Fruit fly (Drosophila melanogaster) whole organism, embryonic: Measurements from ENCODE around the gene CheB38b.
A peak's percentile ranks its signal among the peaks of the same experiment; 100 is the strongest.

Source experiments
- Ada2b ChIP-seq: fragments of 200-800 bp; sonication (Bioruptor generic); IDR thresholded peaks from 2 replicates; pipeline ENCODE4 v1.3.6; 2022; ENCODE audit warnings: missing biosample characterization, missing genetic modification characterization
- CG10979 ChIP-seq: fragments of 200-800 bp; sonication (Bioruptor generic); optimal IDR thresholded peaks from 2 replicates; lab custom pipeline; 2018; ENCODE audit warnings: missing biosample characterization, mild to moderate bottlenecking, missing genetic modification characterization, moderate library complexity
- CG11456 ChIP-seq: fragments of 200-800 bp; sonication (Bioruptor generic); IDR thresholded peaks from 3 replicates; pipeline ENCODE4 v1.3.6; 2022; ENCODE audit warnings: missing biosample characterization, missing genetic modification characterization
- CG13894 ChIP-seq: fragments of 200-800 bp; sonication (Bioruptor generic); optimal IDR thresholded peaks from 3 replicates; lab custom pipeline; 2018; ENCODE audit warnings: missing biosample characterization, mild to moderate bottlenecking, missing genetic modification characterization, moderate library complexity
- CG15011 ChIP-seq: fragments of 200-800 bp; sonication (Bioruptor generic); optimal IDR thresholded peaks from 3 replicates; lab custom pipeline; 2018; ENCODE audit warnings: missing biosample characterization, mild to moderate bottlenecking, missing genetic modification characterization
- CG15269 ChIP-seq: fragments of 200-800 bp; sonication (Bioruptor generic); optimal IDR thresholded peaks from 2 replicates; lab custom pipeline; 2018; ENCODE audit warnings: missing biosample characterization, mild to moderate bottlenecking, missing genetic modification characterization, moderate library complexity
- CG17359 ChIP-seq: fragments of 200-800 bp; sonication (Bioruptor generic); optimal IDR thresholded peaks from 3 replicates; lab custom pipeline; 2018; ENCODE audit warnings: missing biosample characterization, mild to moderate bottlenecking, missing genetic modification characterization, moderate library complexity
- CG17361 ChIP-seq: fragments of 200-800 bp; sonication (Bioruptor generic); IDR thresholded peaks from 3 replicates; pipeline ENCODE4 v1.3.6; 2022; ENCODE audit warnings: missing biosample characterization, missing genetic modification characterization
- CG17385 ChIP-seq: fragments of 200-800 bp; sonication (Bioruptor generic); optimal IDR thresholded peaks from 3 replicates; lab custom pipeline; 2018; ENCODE audit warnings: missing biosample characterization, mild to moderate bottlenecking, missing genetic modification characterization
- CG18476 ChIP-seq: fragments of 200-800 bp; sonication (Bioruptor generic); optimal IDR thresholded peaks from 2 replicates; lab custom pipeline; 2016; ENCODE audit warnings: missing biosample characterization, mild to moderate bottlenecking, missing genetic modification characterization
- CG31365 ChIP-seq: fragments of 200-800 bp; sonication (Bioruptor generic); optimal IDR thresholded peaks from 2 replicates; lab custom pipeline; 2018; ENCODE audit warnings: missing biosample characterization, mild to moderate bottlenecking, missing genetic modification characterization
- CG31441 ChIP-seq: fragments of 200-800 bp; sonication (Bioruptor generic); IDR thresholded peaks from 2 replicates; pipeline ENCODE4 v1.3.6; 2022; ENCODE audit warnings: missing biosample characterization, missing genetic modification characterization
- CG3838 ChIP-seq: fragments of 200-800 bp; sonication (Bioruptor generic); optimal IDR thresholded peaks from 3 replicates; lab custom pipeline; 2016; ENCODE audit warnings: missing biosample characterization, missing genetic modification characterization
- CG4360 ChIP-seq: fragments of 200-800 bp; sonication (Bioruptor generic); IDR thresholded peaks from 2 replicates; pipeline ENCODE4 v1.3.6; 2022; ENCODE audit warnings: missing biosample characterization, missing genetic modification characterization
- CG6791 ChIP-seq: fragments of 200-800 bp; sonication (Bioruptor generic); IDR thresholded peaks from 3 replicates; pipeline ENCODE4 v1.3.6; 2022; ENCODE audit warnings: missing biosample characterization, missing genetic modification characterization; ENCODE audit not compliant: partially characterized antibody
- CG7839 ChIP-seq: fragments of 200-800 bp; sonication (Bioruptor generic); optimal IDR thresholded peaks from 3 replicates; lab custom pipeline; 2018; ENCODE audit warnings: missing biosample characterization, mild to moderate bottlenecking, missing genetic modification characterization, moderate library complexity
- CG8281 ChIP-seq: fragments of 200-800 bp; sonication (Bioruptor generic); optimal IDR thresholded peaks from 2 replicates; lab custom pipeline; 2018; ENCODE audit warnings: missing biosample characterization, mild to moderate bottlenecking, missing genetic modification characterization, moderate library complexity
- CG8944 ChIP-seq: fragments of 200-800 bp; sonication (Bioruptor generic); optimal IDR thresholded peaks from 3 replicates; lab custom pipeline; 2016; ENCODE audit warnings: missing biosample characterization, missing genetic modification characterization
- CG9817 ChIP-seq: fragments of 200-800 bp; sonication (Bioruptor generic); optimal IDR thresholded peaks from 2 replicates; lab custom pipeline; 2018; ENCODE audit warnings: missing biosample characterization, mild to moderate bottlenecking, missing genetic modification characterization, moderate library complexity
- CTCF ChIP-seq: fragments of 200-800 bp; sonication (Bioruptor generic); optimal IDR thresholded peaks from 2 replicates; lab custom pipeline; 2017; ENCODE audit warnings: missing biosample characterization, mild to moderate bottlenecking, missing genetic modification characterization, moderate library complexity
- Elba2 ChIP-seq: fragments of 200-800 bp; sonication (Bioruptor generic); optimal IDR thresholded peaks from 3 replicates; lab custom pipeline; 2016; ENCODE audit warnings: missing biosample characterization, missing genetic modification characterization
- Fer1 ChIP-seq: fragments of 200-800 bp; sonication (Bioruptor generic); optimal IDR thresholded peaks from 2 replicates; lab custom pipeline; 2017; ENCODE audit warnings: missing biosample characterization, mild to moderate bottlenecking, missing genetic modification characterization
- HLH3B ChIP-seq: fragments of 200-800 bp; sonication (Bioruptor generic); IDR thresholded peaks from 2 replicates; pipeline ENCODE4 v1.3.6; 2022; ENCODE audit warnings: missing biosample characterization, missing genetic modification characterization
- HLH54F ChIP-seq: fragments of 200-800 bp; sonication (Bioruptor generic); optimal IDR thresholded peaks from 3 replicates; lab custom pipeline; 2016; ENCODE audit warnings: missing biosample characterization, missing genetic modification characterization
- HLHmδ ChIP-seq: fragments of 200-800 bp; sonication (Bioruptor generic); optimal IDR thresholded peaks from 2 replicates; lab custom pipeline; 2018; ENCODE audit warnings: missing biosample characterization, mild to moderate bottlenecking, missing genetic modification characterization, moderate library complexity
- Lhr ChIP-seq: fragments of 200-800 bp; sonication (Bioruptor generic); optimal IDR thresholded peaks from 3 replicates; lab custom pipeline; 2017; ENCODE audit warnings: mild to moderate bottlenecking, missing biosample characterization, missing genetic modification reagents, missing genetic modification characterization
- MESR4 ChIP-seq: fragments of 200-800 bp; sonication (Bioruptor generic); optimal IDR thresholded peaks from 2 replicates; lab custom pipeline; 2018; ENCODE audit warnings: missing biosample characterization, mild to moderate bottlenecking, missing genetic modification characterization, moderate library complexity
- Max ChIP-seq: fragments of 200-800 bp; sonication (Bioruptor generic); optimal IDR thresholded peaks from 2 replicates; lab custom pipeline; 2016; ENCODE audit warnings: missing biosample characterization, mild to moderate bottlenecking, missing genetic modification characterization
- Myb ChIP-seq: fragments of 200-800 bp; sonication (Bioruptor generic); optimal IDR thresholded peaks from 2 replicates; lab custom pipeline; 2016; ENCODE audit warnings: missing biosample characterization, missing genetic modification characterization
- Pdp1 ChIP-seq, 2 experiments: fragments of 200-800 bp; sonication (Bioruptor generic); optimal IDR thresholded peaks; 3 replicates each; lab custom pipeline; 2016; ENCODE audit warnings: missing biosample characterization in 2 of 2, missing genetic modification characterization in 2 of 2, mild to moderate bottlenecking in 1 of 2, moderate library complexity in 1 of 2
- Sry-β ChIP-seq: fragments of 200-800 bp; sonication (Bioruptor generic); optimal IDR thresholded peaks from 2 replicates; lab custom pipeline; 2018; ENCODE audit warnings: missing biosample characterization, mild to moderate bottlenecking, missing genetic modification characterization, moderate library complexity
- cg ChIP-seq: fragments of 200-800 bp; sonication (Bioruptor generic); optimal IDR thresholded peaks from 3 replicates; lab custom pipeline; 2019; ENCODE audit warnings: missing biosample characterization, mild to moderate bottlenecking, missing genetic modification characterization, moderate library complexity
- dimm ChIP-seq: fragments of 200-800 bp; sonication (Bioruptor generic); IDR thresholded peaks from 2 replicates; pipeline ENCODE4 v1.3.6; 2022; ENCODE audit warnings: missing biosample characterization, missing genetic modification characterization
- dmrt99B ChIP-seq: fragments of 200-800 bp; sonication (Bioruptor generic); optimal IDR thresholded peaks from 2 replicates; lab custom pipeline; 2018; ENCODE audit warnings: missing biosample characterization, mild to moderate bottlenecking, missing genetic modification characterization, moderate library complexity
- dysf ChIP-seq: fragments of 200-800 bp; sonication (Bioruptor generic); IDR thresholded peaks from 3 replicates; pipeline ENCODE4 v1.3.6; 2022; ENCODE audit warnings: missing biosample characterization, missing genetic modification characterization
- fd64A ChIP-seq: fragments of 200-800 bp; sonication (Bioruptor generic); optimal IDR thresholded peaks from 3 replicates; lab custom pipeline; 2018; ENCODE audit warnings: missing biosample characterization, mild to moderate bottlenecking, missing genetic modification characterization
- gro ChIP-seq: fragments of 200-800 bp; sonication (Bioruptor generic); optimal IDR thresholded peaks from 2 replicates; lab custom pipeline; 2016; ENCODE audit warnings: missing biosample characterization, missing genetic modification characterization
- gt ChIP-seq: fragments of 200-800 bp; sonication (Bioruptor generic); IDR thresholded peaks from 2 replicates; pipeline ENCODE4 v1.3.6; 2022; ENCODE audit warnings: missing biosample characterization, missing genetic modification characterization
- ken ChIP-seq: fragments of 200-800 bp; sonication (Bioruptor generic); IDR thresholded peaks from 3 replicates; pipeline ENCODE4 v1.3.6; 2022; ENCODE audit warnings: missing biosample characterization, missing genetic modification characterization
- mld ChIP-seq: fragments of 200-800 bp; sonication (Bioruptor generic); IDR thresholded peaks from 3 replicates; pipeline ENCODE4 v1.3.6; 2022; ENCODE audit warnings: missing biosample characterization, missing genetic modification characterization; ENCODE audit not compliant: partially characterized antibody
- nerfin-2 ChIP-seq: fragments of 200-800 bp; sonication (Bioruptor generic); IDR thresholded peaks from 2 replicates; pipeline ENCODE4 v1.3.6; 2022; ENCODE audit warnings: missing biosample characterization, missing genetic modification characterization; ENCODE audit not compliant: partially characterized antibody
- pfk ChIP-seq: fragments of 200-800 bp; sonication (Bioruptor generic); optimal IDR thresholded peaks from 2 replicates; lab custom pipeline; 2018; ENCODE audit warnings: missing biosample characterization, mild to moderate bottlenecking, missing genetic modification characterization, moderate library complexity
- pros ChIP-seq: fragments of 200-800 bp; sonication (Bioruptor generic); optimal IDR thresholded peaks from 3 replicates; lab custom pipeline; 2019; ENCODE audit warnings: missing biosample characterization, mild to moderate bottlenecking, missing genetic modification characterization, moderate library complexity
- pzg ChIP-seq: fragments of 200-800 bp; sonication (Bioruptor generic); optimal IDR thresholded peaks from 3 replicates; lab custom pipeline; 2018; ENCODE audit warnings: missing biosample characterization, mild to moderate bottlenecking, missing genetic modification characterization, moderate library complexity
- usp ChIP-seq: fragments of >200 bp; optimal IDR thresholded peaks from 2 replicates; lab custom pipeline; 2017; ENCODE audit warnings: missing biosample characterization, missing genetic modification characterization
- vvl ChIP-seq: fragments of 200-800 bp; sonication (Bioruptor generic); IDR thresholded peaks from 2 replicates; pipeline ENCODE4 v1.3.6; 2022; ENCODE audit warnings: missing biosample characterization, missing genetic modification characterization
- zen2 ChIP-seq: fragments of 200-800 bp; sonication (Bioruptor generic); IDR thresholded peaks from 3 replicates; pipeline ENCODE4 v1.3.6; 2022; ENCODE audit warnings: missing biosample characterization, missing genetic modification characterization; ENCODE audit not compliant: partially characterized antibody
- zfh1 ChIP-seq: fragments of 200-800 bp; sonication (Bioruptor generic); IDR thresholded peaks from 3 replicates; pipeline ENCODE4 v1.3.6; 2022; ENCODE audit warnings: missing biosample characterization, missing genetic modification characterization

CheB38b gene

DNA sequence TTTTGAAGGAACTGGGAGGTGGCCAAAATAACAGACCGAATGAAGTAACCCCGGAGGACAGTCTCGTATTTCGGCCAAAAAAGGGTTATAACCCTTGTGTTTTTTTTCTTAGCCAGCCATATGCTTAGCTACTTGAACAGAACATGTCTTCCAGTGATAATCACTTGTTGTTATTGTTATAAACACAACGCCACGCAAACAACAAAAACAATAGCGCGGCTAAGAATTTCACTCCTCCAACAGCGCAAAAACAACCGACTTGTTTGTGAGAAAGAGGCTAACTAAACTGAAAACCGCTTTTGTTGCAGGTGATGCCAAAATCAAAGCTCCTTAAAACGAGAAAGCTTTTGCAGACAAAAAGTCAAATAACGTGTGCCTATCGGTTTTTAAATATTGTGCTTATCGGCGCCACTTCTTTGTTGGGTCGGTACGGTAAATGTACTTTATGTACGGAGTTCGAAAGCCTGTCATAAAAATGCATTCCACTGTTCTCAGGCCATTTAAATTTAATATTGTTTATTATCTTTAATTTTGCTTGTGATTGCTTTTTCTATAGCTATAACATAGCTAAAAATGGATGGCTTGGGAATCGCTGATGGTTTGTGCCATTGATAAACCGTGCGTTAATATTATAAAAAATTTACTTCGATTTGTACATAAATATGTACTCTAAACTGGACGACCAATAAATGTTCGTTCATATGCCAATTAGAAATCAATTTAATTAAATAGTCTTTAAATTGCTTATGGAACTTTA is 20.1 kb downstream of the CheB38b start, which contains the start of gene vari (continued):
- peak; percentile 61 for TF ChIP-seq CG13894 (tag; lab: Kevin White, UChicago)
- TF ChIP-seq CG3838 (GFP tag; lab: Kevin White, UChicago), result no peak
- no peak for TF ChIP-seq fd64A (GFP tag; lab: Kevin White, UChicago)
- peak; percentile 3 for TF ChIP-seq gro (GFP tag; lab: Kevin White, UChicago)
- no peak for TF ChIP-seq HLHmδ
- TF ChIP-seq CG9817, result peak; percentile 7
- TF ChIP-seq ken, result 0 out of 3 replicates have a peak, but pooled peaks have one; percentile 26
- TF ChIP-seq CG17361, result peak; percentile 37; the same call in 1 of the 3 replicates
- TF ChIP-seq CG4360 (GFP tag; lab: Robert Waterston, UW), result peak; percentile 57; the same call in 1 of the 2 replicates
- peak; percentile 73 for TF ChIP-seq Lhr (GFP tag; lab: Kevin White, UChicago)
- no peak for TF ChIP-seq CG11456 (GFP tag; lab: Robert Waterston, UW)
- peak; percentile 5 for TF ChIP-seq CG31365 (tag; lab: Kevin White, UChicago)
- TF ChIP-seq CG8281, result no peak
- TF ChIP-seq Ada2b (GFP tag; lab: Robert Waterston, UW), result no peak
- no peak for TF ChIP-seq CG6791 (GFP tag; lab: Robert Waterston, UW)
- no peak for TF ChIP-seq usp (GFP tag; lab: Kevin White, UChicago)
- TF ChIP-seq Fer1 (GFP tag; lab: Kevin White, UChicago), result peak; percentile 53
- TF ChIP-seq HLH54F (GFP tag; lab: Kevin White, UChicago), result no peak
- peak; percentile 51; the same call in 1 of the 3 replicates for TF ChIP-seq dysf (GFP tag; lab: Robert Waterston, UW)
- peak; percentile 40 for TF ChIP-seq Myb (GFP tag; lab: Kevin White, UChicago)
- peak; percentile 21 for TF ChIP-seq CG17385 (GFP tag; lab: Kevin White, UChicago)
- peak; percentile 80 for TF ChIP-seq Sry-β (GFP tag; lab: Kevin White, UChicago)
- TF ChIP-seq CG15269 (tag; lab: Kevin White, UChicago), result peak; percentile 18
- TF ChIP-seq dmrt99B (tag; lab: Kevin White, UChicago), result no peak
- TF ChIP-seq nerfin-2 (GFP tag; lab: Robert Waterston, UW), result 0 out of 2 replicates have a peak, but pooled peaks have one; percentile 26
- TF ChIP-seq CTCF (GFP tag; lab: Kevin White, UChicago), result peak; percentile 76

- no peak for TF ChIP-seq CG10979
- TF ChIP-seq fd64A (GFP tag; lab: Kevin White, UChicago), result no peak
- TF ChIP-seq CG13894 (tag; lab: Kevin White, UChicago), result peak; percentile 74
- no peak for TF ChIP-seq CG8944 (GFP tag; lab: Kevin White, UChicago)
- no peak for TF ChIP-seq dimm
- TF ChIP-seq Pdp1 (GFP tag; optimal IDR thresholded peaks at IDR 0.05; lab: Kevin White, UChicago), result peak in 1 of 2 experiments; percentile 64
- TF ChIP-seq cg (GFP tag; lab: Kevin White, UChicago), result peak; percentile 12
- TF ChIP-seq pzg (GFP tag; lab: Kevin White, UChicago), result no peak
- 0 out of 3 replicates have a peak, but pooled peaks have one; percentile 4 for TF ChIP-seq zfh1 (GFP tag; lab: Robert Waterston, UW)
- TF ChIP-seq pfk, result no peak
- TF ChIP-seq Elba2 (GFP tag; lab: Kevin White, UChicago), result peak; percentile 54
Observed at dm6 chr2L:20795774-20796173, 21.3 kb downstream of the CheB38b start.

- no peak for TF ChIP-seq CG7839 (tag; lab: Kevin White, UChicago)
- no peak for TF ChIP-seq CG15011
- no peak for TF ChIP-seq gt (GFP tag; lab: Robert Waterston, UW)
- TF ChIP-seq mld (GFP tag; lab: Robert Waterston, UW), result no peak
- no peak for TF ChIP-seq HLH3B (GFP tag; lab: Robert Waterston, UW)
- TF ChIP-seq vvl, result peak; percentile 60; the same call in 1 of the 2 replicates
- TF ChIP-seq CG17359, result no peak
- no peak for TF ChIP-seq zen2 (GFP tag; lab: Robert Waterston, UW)
- no peak for TF ChIP-seq MESR4 (GFP tag; lab: Kevin White, UChicago)
- TF ChIP-seq CG31441 (GFP tag; lab: Robert Waterston, UW), result no peak
- peak; percentile 64 for TF ChIP-seq pros
- no peak for TF ChIP-seq CG18476 (GFP tag; lab: Kevin White, UChicago)
- no peak for TF ChIP-seq Max (GFP tag; lab: Kevin White, UChicago)
Observed at dm6 chr2L:20794656-20795055, 22.4 kb downstream of the CheB38b start.
